Worm (Caenorhabditis elegans): ENCODE measurements around the gene K10C2.12.

DNA sequence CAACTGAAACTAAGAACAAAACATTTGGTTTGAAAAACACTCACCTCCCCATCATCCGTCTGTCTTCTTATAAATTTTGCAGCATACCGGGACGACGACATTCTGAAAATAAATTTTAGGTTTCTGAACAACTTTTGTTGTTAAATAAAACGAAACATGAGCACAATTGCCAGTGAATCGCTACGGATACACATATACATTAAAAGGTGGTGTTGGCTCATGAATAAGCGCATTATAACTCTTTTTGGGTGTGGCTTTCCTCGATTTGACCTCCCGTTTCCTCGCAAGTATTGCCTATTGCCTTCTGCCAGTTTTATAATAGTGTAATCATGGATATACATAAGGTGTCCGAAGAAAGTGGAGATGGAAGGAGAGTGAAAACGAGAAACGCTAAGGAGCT lies 29.1 kb downstream of the K10C2.12 start, which contains the start of gene igcm-2:
- no peak for TF ChIP-seq egl-27 (tag; optimal IDR thresholded peaks at IDR 0.05)
- no peak for TF ChIP-seq elt-3 (tag; optimal IDR thresholded peaks at IDR 0.05)
- no peak for TF ChIP-seq ztf-4 (tag; optimal IDR thresholded peaks at IDR 0.05)
- no peak for TF ChIP-seq nhr-23 (tag; optimal IDR thresholded peaks at IDR 0.05)
- TF ChIP-seq lin-39 (tag; optimal IDR thresholded peaks at IDR 0.05) = no peak
- no peak for TF ChIP-seq ama-1 (optimal IDR thresholded peaks at IDR 0.05)

Measured in whole organism, L3 larva.